Worm (Caenorhabditis elegans) whole organism, L1 larva: Measurements from ENCODE around the gene C36H8.1.

Experiments used
- F16B12.6 ChIP-seq: fragments of 150-350 bp; optimal IDR thresholded peaks from 2 replicates; lab custom pipeline; 2014; ENCODE audit warnings: missing biosample characterization, missing genetic modification characterization
- alr-1 ChIP-seq: fragments of 200-800 bp; sonication (Bioruptor generic); optimal IDR thresholded peaks from 2 replicates; lab custom pipeline; 2018; ENCODE audit warnings: borderline replicate concordance, mild to moderate bottlenecking, missing genetic modification characterization, missing compliant biosample characterization
- aly-2 ChIP-seq: fragments of 150-350 bp; optimal IDR thresholded peaks from 2 replicates; lab custom pipeline; 2014; ENCODE audit warnings: missing biosample characterization, missing genetic modification characterization
- blmp-1 ChIP-seq: fragments of 150-350 bp; optimal IDR thresholded peaks from 2 replicates; lab custom pipeline; 2014; ENCODE audit warnings: missing biosample characterization, missing genetic modification characterization
- ceh-63 ChIP-seq: fragments of 200-800 bp; sonication (Bioruptor generic); optimal IDR thresholded peaks from 2 replicates; lab custom pipeline; 2018; ENCODE audit warnings: mild to moderate bottlenecking, missing genetic modification characterization, missing compliant biosample characterization
- ceh-82 ChIP-seq, 3 experiments: fragments of 150-350 bp in 1 of 3; sonication (generic microtip) in 2 of 3; optimal IDR thresholded peaks; 2 replicates each; lab custom pipeline; 2014 to 2017; ENCODE audit warnings: missing biosample characterization in 3 of 3, missing genetic modification characterization in 3 of 3
- ces-1 ChIP-seq: fragments of 150-350 bp; optimal IDR thresholded peaks from 2 replicates; lab custom pipeline; 2014; ENCODE audit warnings: missing biosample characterization, missing genetic modification reagents, missing genetic modification characterization
- efl-1 ChIP-seq, 4 experiments: fragments of 150-350 bp; optimal IDR thresholded peaks in 3 of 4; peaks in 1 of 4; 1 replicate in 1 of 4; 2 replicates in 3 of 4; lab custom pipeline; 2014; ENCODE audit warnings: missing biosample characterization in 2 of 4, missing genetic modification characterization in 2 of 4, missing genetic modification reagents in 2 of 4
- efl-3 ChIP-seq: fragments of 200-800 bp; sonication (Bioruptor generic); optimal IDR thresholded peaks from 2 replicates; lab custom pipeline; 2018; ENCODE audit warnings: mild to moderate bottlenecking, missing genetic modification characterization, missing compliant biosample characterization
- elt-2 ChIP-seq: sonication (generic microtip); optimal IDR thresholded peaks from 2 replicates; lab custom pipeline; 2016; ENCODE audit warnings: missing genetic modification characterization, mild to moderate bottlenecking, inconsistent platforms, missing compliant biosample characterization, missing genetic modification reagents
- fkh-4 ChIP-seq: sonication (generic microtip); optimal IDR thresholded peaks from 2 replicates; lab custom pipeline; 2016; ENCODE audit warnings: missing compliant biosample characterization, missing genetic modification characterization, borderline replicate concordance
- grh-1 ChIP-seq: fragments of 200-800 bp; sonication (Bioruptor generic); IDR thresholded peaks from 2 replicates; pipeline ENCODE4 v1.3.6; 2022; ENCODE audit warnings: missing genetic modification reagents, missing genetic modification characterization, missing compliant biosample characterization
- hpl-2 ChIP-seq: fragments of 150-350 bp; optimal IDR thresholded peaks from 2 replicates; lab custom pipeline; 2014; ENCODE audit warnings: missing biosample characterization, missing genetic modification reagents, missing genetic modification characterization
- irx-1 ChIP-seq: sonication (generic microtip); optimal IDR thresholded peaks from 2 replicates; lab custom pipeline; 2016; ENCODE audit warnings: missing genetic modification characterization, missing compliant biosample characterization
- lsy-2 ChIP-seq, 2 experiments: fragments of 150-350 bp; optimal IDR thresholded peaks; 2 replicates each; lab custom pipeline; 2014; ENCODE audit warnings: missing biosample characterization in 2 of 2, missing genetic modification characterization in 2 of 2
- nhr-11 ChIP-seq: fragments of 150-350 bp; optimal IDR thresholded peaks from 2 replicates; lab custom pipeline; 2014; ENCODE audit warnings: missing biosample characterization, missing genetic modification characterization
- nhr-20 ChIP-seq: sonication (generic microtip); optimal IDR thresholded peaks from 2 replicates; lab custom pipeline; 2016; ENCODE audit warnings: mild to moderate bottlenecking, missing genetic modification characterization, missing compliant biosample characterization
- nhr-71 ChIP-seq: sonication (generic microtip); optimal IDR thresholded peaks from 2 replicates; lab custom pipeline; 2016; ENCODE audit warnings: mild to moderate bottlenecking, missing genetic modification characterization, moderate library complexity, missing compliant biosample characterization
- nhr-84 ChIP-seq: sonication (generic microtip); optimal IDR thresholded peaks from 2 replicates; lab custom pipeline; 2017; ENCODE audit warnings: missing biosample characterization, missing genetic modification characterization
- nhr-85 ChIP-seq: sonication (generic microtip); peaks from one replicate; lab custom pipeline; 2016; ENCODE audit warnings: missing genetic modification characterization, inconsistent platforms, missing compliant biosample characterization
- nhr-90 ChIP-seq: sonication (generic microtip); optimal IDR thresholded peaks from 2 replicates; lab custom pipeline; 2016; ENCODE audit warnings: mild to moderate bottlenecking, missing genetic modification characterization, missing compliant biosample characterization; ENCODE audit not compliant: poor library complexity
- pag-3 ChIP-seq: sonication (generic microtip); optimal IDR thresholded peaks from 2 replicates; lab custom pipeline; 2017; ENCODE audit warnings: missing genetic modification characterization, mild to moderate bottlenecking, missing compliant biosample characterization, antibody characterized with exemption, borderline replicate concordance; ENCODE audit not compliant: insufficient read depth
- pqm-1 ChIP-seq: sonication (generic microtip); optimal IDR thresholded peaks from 3 replicates; lab custom pipeline; 2017; ENCODE audit warnings: missing biosample characterization, missing genetic modification characterization
- sox-4 ChIP-seq: sonication (generic microtip); optimal IDR thresholded peaks from 2 replicates; lab custom pipeline; 2016; ENCODE audit warnings: missing genetic modification characterization, missing compliant biosample characterization
- swsn-7 ChIP-seq: sonication (generic microtip); optimal IDR thresholded peaks from 2 replicates; lab custom pipeline; 2016; ENCODE audit warnings: missing genetic modification characterization, missing compliant biosample characterization
- tbx-2 ChIP-seq: sonication (generic microtip); optimal IDR thresholded peaks from 2 replicates; lab custom pipeline; 2016; ENCODE audit warnings: missing genetic modification characterization, missing compliant biosample characterization
- unc-98 ChIP-seq: fragments of 200-800 bp; sonication (Bioruptor generic); IDR thresholded peaks from 2 replicates; pipeline ENCODE4 v1.3.6; 2022; ENCODE audit warnings: missing genetic modification characterization, missing compliant biosample characterization
- ztf-11 ChIP-seq, 2 experiments: sonication (generic microtip); optimal IDR thresholded peaks; 2 replicates each; lab custom pipeline; 2016 to 2017; ENCODE audit warnings: missing genetic modification characterization in 2 of 2, missing biosample characterization in 1 of 2, missing compliant biosample characterization in 1 of 2

Gene C36H8.1

DNA sequence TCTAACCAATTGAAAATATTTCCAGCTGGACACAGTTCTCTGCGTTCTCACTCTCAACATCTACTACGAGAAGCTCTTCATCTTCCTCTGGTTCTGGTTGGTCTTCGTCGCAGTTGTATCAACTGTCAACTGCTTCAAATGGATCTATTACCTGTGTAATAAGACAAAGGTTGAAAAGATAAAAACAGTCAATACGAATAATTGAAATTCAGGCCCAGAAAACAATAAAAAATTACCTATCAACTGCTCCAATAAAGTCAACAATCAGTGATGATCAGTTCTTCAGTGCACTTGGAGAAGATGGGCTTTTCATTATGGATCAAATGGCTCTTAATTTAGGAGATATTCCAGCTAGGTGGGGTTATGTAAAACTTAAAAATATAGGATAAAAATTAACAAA is 4.1 kb upstream of the C36H8.1 start:
- TF ChIP-seq fkh-4 (no peak), tbx-2 (tag; lab: Kevin White, UChicago) (no peak), irx-1 (tag; lab: Kevin White, UChicago) (no peak), alr-1 (no peak), pqm-1 (tag; lab: Kevin White, UChicago) (no peak), lsy-2 (tag; optimal IDR thresholded peaks at IDR 0.05; lab: Kevin White, UChicago) (no peak)

DNA sequence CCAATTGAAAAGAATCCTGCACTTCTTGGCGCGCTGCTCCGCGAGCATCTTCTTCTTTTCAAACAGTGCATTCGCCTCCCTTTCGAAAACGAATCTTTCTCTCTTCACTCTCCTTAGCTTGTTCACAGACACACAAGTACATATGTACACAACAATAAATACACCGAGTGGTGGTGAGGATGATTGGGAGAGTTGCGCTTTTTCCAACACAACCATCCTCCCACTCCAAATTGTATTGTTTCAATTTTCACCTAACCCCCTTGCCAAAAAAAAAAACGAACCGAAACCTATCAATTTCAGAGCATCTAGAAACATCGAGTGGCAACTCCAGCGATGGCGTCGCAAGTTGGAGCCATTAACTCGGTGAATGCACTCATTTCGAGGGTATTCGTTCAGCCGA is 1.7 kb upstream of the C36H8.1 start, which contains the start of gene inx-6:
Gene inx-6 (plus strand): TSS at position 301 of the 400 bp plus-strand sequence.
- no peak for TF ChIP-seq efl-1 (optimal IDR thresholded peaks at IDR 0.05; lab: Kevin White, UChicago)
- peak in 1 of 2 experiments; percentile 2 for TF ChIP-seq efl-1 (GFP tag; optimal IDR thresholded peaks at IDR 0.05 in 1 of 2; lab: Kevin White, UChicago)
- no peak for TF ChIP-seq nhr-84

DNA sequence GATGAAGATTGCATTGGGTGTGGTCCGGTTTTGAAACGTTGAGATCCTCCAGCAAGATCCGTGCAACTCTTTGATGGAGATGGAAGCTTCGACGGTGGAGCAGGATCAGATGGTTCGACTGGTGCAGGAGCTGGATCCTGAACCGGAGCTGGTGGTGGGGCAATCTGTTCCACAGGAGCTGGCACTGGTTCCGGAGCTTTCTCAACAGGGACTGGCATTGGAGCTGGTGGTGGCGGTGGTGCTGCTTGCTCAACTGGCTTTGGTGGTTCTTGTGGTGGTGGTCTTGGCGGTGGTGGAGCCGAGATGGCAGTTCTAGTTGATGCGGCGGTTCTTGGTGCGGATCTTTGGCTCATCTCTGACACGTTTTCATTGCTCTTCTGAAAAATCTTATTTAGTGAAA is 933 bp downstream of the C36H8.1 start:
- TF ChIP-seq sox-4 (tag; lab: Kevin White, UChicago), result no peak
- TF ChIP-seq ces-1, result no peak
- no peak for TF ChIP-seq nhr-85
- TF ChIP-seq pqm-1 (tag; lab: Kevin White, UChicago), result no peak

DNA sequence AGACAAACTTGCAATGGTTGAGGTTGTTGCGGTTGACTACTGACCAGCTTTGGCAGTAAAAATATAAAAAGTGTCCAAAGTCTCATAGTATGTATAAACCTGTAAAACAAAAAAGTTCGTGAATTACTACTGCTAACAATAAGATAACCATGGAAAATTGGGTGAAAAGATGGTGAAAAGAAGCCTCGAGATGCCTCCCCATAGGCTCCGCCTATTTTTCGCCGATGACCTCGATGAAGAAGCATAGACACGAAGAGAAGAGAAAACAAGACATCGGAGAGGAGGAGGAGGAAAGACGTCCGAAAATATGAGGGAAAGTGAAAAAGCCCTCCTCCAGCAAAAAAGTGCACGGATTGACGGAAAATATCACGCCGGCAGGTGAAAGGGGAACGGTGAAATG is 3.2 kb downstream of the C36H8.1 start, which contains the start of gene T23F6.5:
Gene T23F6.5 (minus strand): TSS at position 101 of the 400 bp plus-strand sequence.
- TF ChIP-seq ceh-82 (tag; optimal IDR thresholded peaks at IDR 0.05; lab: Kevin White, UChicago), result no peak
- TF ChIP-seq blmp-1 (tag; lab: Kevin White, UChicago), result peak; percentile 77
- no peak for TF ChIP-seq ceh-63 (GFP tag; lab: Kevin White, UChicago)
- TF ChIP-seq nhr-20 (tag; lab: Kevin White, UChicago), result no peak
- TF ChIP-seq ztf-11 (tag; optimal IDR thresholded peaks at IDR 0.05; lab: Kevin White, UChicago), result no peak

DNA sequence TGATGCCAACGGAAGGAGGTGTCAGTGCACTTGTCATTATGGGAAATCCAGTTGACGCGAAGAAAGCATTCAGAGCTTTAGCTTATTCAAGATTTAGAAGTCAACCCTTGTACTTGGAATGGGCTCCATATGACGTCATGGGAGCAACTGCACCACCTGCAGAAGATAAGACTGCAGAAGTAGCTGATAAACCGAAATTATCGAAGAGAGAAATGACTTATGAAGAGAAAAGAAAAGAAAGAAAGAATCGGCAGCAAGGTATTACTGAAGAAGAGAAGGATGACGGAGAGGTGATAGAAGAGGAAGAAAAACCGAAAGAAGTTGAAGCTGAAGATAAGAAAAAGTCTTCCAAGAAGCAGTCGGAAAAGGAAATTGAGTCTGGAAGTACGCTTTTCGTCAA is 16.5 kb downstream of the C36H8.1 start:
- TF ChIP-seq swsn-7 (tag; lab: Kevin White, UChicago), result no peak
- no peak for TF ChIP-seq ceh-63 (GFP tag; lab: Kevin White, UChicago)
- TF ChIP-seq nhr-85, result no peak
- peak; percentile 64 for TF ChIP-seq elt-2
- TF ChIP-seq F16B12.6 (tag; lab: Kevin White, UChicago), result no peak
- no peak for TF ChIP-seq efl-1 (optimal IDR thresholded peaks at IDR 0.05; lab: Kevin White, UChicago)
- peak in 1 of 2 experiments; percentile 68 for TF ChIP-seq efl-1 (GFP tag; optimal IDR thresholded peaks at IDR 0.05 in 1 of 2; lab: Kevin White, UChicago)
- TF ChIP-seq, all 84 proteins: peak for 2

DNA sequence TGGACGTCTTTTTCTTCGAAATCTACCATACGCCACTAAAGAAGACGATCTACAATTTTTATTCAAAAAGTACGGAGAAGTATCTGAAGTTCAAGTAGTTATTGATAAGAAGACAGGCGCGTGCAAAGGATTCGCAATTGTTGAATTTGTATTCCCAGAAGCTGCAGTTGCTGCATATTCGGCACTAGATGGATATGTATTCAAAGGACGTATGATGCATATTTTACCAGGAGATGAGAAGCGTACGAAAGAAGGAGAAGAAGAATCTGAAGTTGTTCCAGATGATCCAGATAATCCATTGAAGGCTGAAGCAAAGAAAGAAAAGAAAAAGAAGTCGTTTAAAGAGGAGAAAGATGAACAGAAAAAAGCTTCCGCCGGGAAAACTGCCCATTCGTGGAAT is 18.7 kb downstream of the C36H8.1 start:
- TF ChIP-seq aly-2 (tag; lab: Kevin White, UChicago), result no peak
- TF ChIP-seq grh-1 (GFP tag; lab: Robert Waterston, UW), result no peak
- TF ChIP-seq fkh-4, result no peak
- peak; percentile 58 for TF ChIP-seq nhr-85
- TF ChIP-seq efl-1 (optimal IDR thresholded peaks at IDR 0.05; lab: Kevin White, UChicago), result no peak
- peak in 1 of 2 experiments; percentile 64 for TF ChIP-seq efl-1 (GFP tag; optimal IDR thresholded peaks at IDR 0.05 in 1 of 2; lab: Kevin White, UChicago)

DNA sequence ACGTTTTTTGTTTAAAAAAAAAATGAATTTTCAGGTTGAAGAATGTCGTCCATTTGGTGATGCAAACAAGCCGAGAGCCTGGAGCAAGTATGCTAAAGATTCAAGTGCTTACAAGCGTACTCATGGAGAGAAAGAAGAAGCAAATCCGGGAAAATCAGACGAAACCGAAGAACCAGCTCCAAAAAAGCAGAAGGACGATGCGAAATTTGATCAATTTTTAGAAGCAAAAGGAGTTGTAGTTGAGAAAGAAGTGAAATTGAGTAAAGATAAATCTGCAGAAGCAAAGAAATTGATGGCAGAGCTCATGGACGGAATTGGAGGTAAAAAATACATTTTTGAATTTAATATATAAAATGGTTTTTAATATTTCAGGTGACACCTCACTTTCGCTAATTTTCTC is 19.4 kb downstream of the C36H8.1 start:
- TF ChIP-seq efl-3 (GFP tag; lab: Kevin White, UChicago), result no peak
- TF ChIP-seq unc-98 (GFP tag; lab: Robert Waterston, UW), result no peak
- no peak for TF ChIP-seq nhr-11
- no peak for TF ChIP-seq hpl-2
- TF ChIP-seq nhr-71 (tag; lab: Kevin White, UChicago), result no peak
- no peak for TF ChIP-seq efl-1 (optimal IDR thresholded peaks at IDR 0.05; lab: Kevin White, UChicago)
- peak in 1 of 2 experiments; percentile 92 for TF ChIP-seq efl-1 (GFP tag; optimal IDR thresholded peaks at IDR 0.05 in 1 of 2; lab: Kevin White, UChicago)
- no peak for TF ChIP-seq nhr-90
- TF ChIP-seq pag-3 (tag; lab: Kevin White, UChicago), result no peak
